Fruit fly (Drosophila melanogaster): ENCODE data around the gene Prp18.
A peak's percentile ranks its signal among the peaks of the same experiment; 100 is the strongest.

Gene Prp18

dm6 chr3R:18997388-18998287 lies 33.4 kb downstream of the Prp18 start:
- TF ChIP-seq tai (GFP tag; optimal IDR thresholded peaks at IDR 0.05) (no peak), dsf (GFP tag; optimal IDR thresholded peaks at IDR 0.05; ENCODE audit: borderline replicate concordance) (no peak), HLH106 (tag; optimal IDR thresholded peaks at IDR 0.05) (no peak), foxo (GFP tag; optimal IDR thresholded peaks at IDR 0.05) (peak in 1 of 2 experiments; percentile 7), Myc (optimal IDR thresholded peaks at IDR 0.05) (no peak), Vsx2 (GFP tag; optimal IDR thresholded peaks at IDR 0.05; ENCODE audit: partially characterized antibody) (no peak), CG9705 (GFP tag; optimal IDR thresholded peaks at IDR 0.05) (no peak), Abd-B (GFP tag; optimal IDR thresholded peaks at IDR 0.05) (no peak), sv (GFP tag; optimal IDR thresholded peaks at IDR 0.05) (peak; percentile 47), woc (GFP tag; optimal IDR thresholded peaks at IDR 0.05) (no peak), N (GFP tag; optimal IDR thresholded peaks at IDR 0.05) (no peak), usp (GFP tag; optimal IDR thresholded peaks at IDR 0.05) (no peak), fru (GFP tag; optimal IDR thresholded peaks at IDR 0.05) (no peak), Mio (GFP tag; optimal IDR thresholded peaks at IDR 0.05) (no peak), br (GFP tag; optimal IDR thresholded peaks at IDR 0.05) (peak; percentile 9), dl (GFP tag; optimal IDR thresholded peaks at IDR 0.05; ENCODE audit: insufficient read depth in 1 of 2, partially characterized antibody in 2 of 2) (no peak), ey (GFP tag; optimal IDR thresholded peaks at IDR 0.05) (no peak), rgr (GFP tag; optimal IDR thresholded peaks at IDR 0.05) (peak; percentile 37), jim (GFP tag; optimal IDR thresholded peaks at IDR 0.05) (no peak), CrebA (GFP tag; optimal IDR thresholded peaks at IDR 0.05; ENCODE audit: borderline replicate concordance) (no peak), brk (GFP tag; optimal IDR thresholded peaks at IDR 0.05) (no peak), h (GFP tag; optimal IDR thresholded peaks at IDR 0.05) (no peak), psq (GFP tag; optimal IDR thresholded peaks at IDR 0.05) (peak; percentile 7), pan (optimal IDR thresholded peaks at IDR 0.05) (no peak), CG32264 (GFP tag; optimal IDR thresholded peaks at IDR 0.05) (no peak), GATAd (GFP tag; optimal IDR thresholded peaks at IDR 0.05) (no peak), OdsH (GFP tag; optimal IDR thresholded peaks at IDR 0.05) (no peak), sage (GFP tag; optimal IDR thresholded peaks at IDR 0.05) (no peak), Dfd (GFP tag; optimal IDR thresholded peaks at IDR 0.05) (no peak), Hnf4 (GFP tag; optimal IDR thresholded peaks at IDR 0.05) (peak; percentile 5)

DNA sequence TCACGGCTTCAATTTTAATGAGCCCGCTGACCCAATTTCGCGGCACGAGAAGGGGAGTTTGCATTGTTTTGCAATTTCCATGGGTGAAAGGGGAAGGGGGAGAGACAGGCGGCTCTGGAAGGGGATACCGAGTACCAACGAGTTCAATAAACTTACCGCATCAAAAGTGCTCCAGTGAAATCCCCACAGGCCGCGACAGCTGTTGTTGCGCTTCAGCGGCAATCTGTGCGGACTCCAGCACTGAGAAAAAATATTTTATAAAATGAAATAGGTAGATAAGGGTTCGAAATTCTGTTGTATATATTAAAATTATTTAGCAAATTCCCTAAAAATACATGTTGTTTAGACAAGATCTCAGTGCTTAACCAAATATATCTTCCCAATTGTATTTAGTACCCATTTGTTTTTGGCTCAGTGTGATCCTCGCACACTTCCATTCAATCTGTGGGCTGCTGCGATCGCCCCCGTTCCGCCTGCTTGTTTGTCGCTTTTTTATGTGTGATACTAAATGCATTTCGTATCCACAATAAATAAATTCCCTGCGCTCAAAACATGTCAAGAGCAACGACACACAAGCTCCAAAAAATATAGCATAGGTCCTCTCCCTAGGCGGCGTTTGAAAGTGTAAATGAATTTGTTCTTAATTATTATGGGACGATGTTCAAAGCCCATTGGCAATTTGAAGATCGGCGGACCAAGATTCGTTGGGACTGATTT lies 35.4 kb downstream of the Prp18 start:
- TF ChIP-seq rgr (GFP tag; optimal IDR thresholded peaks at IDR 0.05): peak; percentile 80
- peak; percentile 51 for TF ChIP-seq sv (GFP tag; optimal IDR thresholded peaks at IDR 0.05)
- no peak for TF ChIP-seq GATAd (GFP tag; optimal IDR thresholded peaks at IDR 0.05)
- no peak for TF ChIP-seq Hr83 (GFP tag; optimal IDR thresholded peaks at IDR 0.05; ENCODE audit: poor library complexity, severe bottlenecking)
- peak; percentile 73 for TF ChIP-seq psq (GFP tag; optimal IDR thresholded peaks at IDR 0.05)
- peak; percentile 50 for TF ChIP-seq Jra (GFP tag; optimal IDR thresholded peaks at IDR 0.05)
- TF ChIP-seq CG32264 (GFP tag; optimal IDR thresholded peaks at IDR 0.05): peak; percentile 54
- no peak for TF ChIP-seq jim (GFP tag; optimal IDR thresholded peaks at IDR 0.05)
- TF ChIP-seq dmrt93B (GFP tag; optimal IDR thresholded peaks at IDR 0.05): peak; percentile 71
- TF ChIP-seq ey (GFP tag; optimal IDR thresholded peaks at IDR 0.05): peak; percentile 81
- TF ChIP-seq Rel (GFP tag; optimal IDR thresholded peaks at IDR 0.05): peak; percentile 12
- TF ChIP-seq Rel (tag; optimal IDR thresholded peaks at IDR 0.05): peak; percentile 73
- no peak for TF ChIP-seq Vsx2 (GFP tag; optimal IDR thresholded peaks at IDR 0.05; ENCODE audit: partially characterized antibody)
- TF ChIP-seq usp (GFP tag; optimal IDR thresholded peaks at IDR 0.05): no peak
- TF ChIP-seq woc (GFP tag; optimal IDR thresholded peaks at IDR 0.05): peak; percentile 62
- peak; percentile 80 for TF ChIP-seq Sp1 (GFP tag; optimal IDR thresholded peaks at IDR 0.05)
- peak; percentile 80 for TF ChIP-seq HLH106 (tag; optimal IDR thresholded peaks at IDR 0.05)
- no peak for TF ChIP-seq Myc (optimal IDR thresholded peaks at IDR 0.05)
- peak; percentile 82 for TF ChIP-seq br (GFP tag; optimal IDR thresholded peaks at IDR 0.05)
- TF ChIP-seq Hnf4 (GFP tag; optimal IDR thresholded peaks at IDR 0.05): peak; percentile 76
- TF ChIP-seq brk (GFP tag; optimal IDR thresholded peaks at IDR 0.05): peak; percentile 72
- peak; percentile 67 for TF ChIP-seq sage (GFP tag; optimal IDR thresholded peaks at IDR 0.05)
- TF ChIP-seq foxo (GFP tag; optimal IDR thresholded peaks at IDR 0.05): peak in 1 of 2 experiments; percentile 84
- TF ChIP-seq dsf (GFP tag; optimal IDR thresholded peaks at IDR 0.05; ENCODE audit: borderline replicate concordance): no peak
- peak; percentile 81 for TF ChIP-seq OdsH (GFP tag; optimal IDR thresholded peaks at IDR 0.05)
- no peak for TF ChIP-seq pan (optimal IDR thresholded peaks at IDR 0.05)
- peak; percentile 52 for TF ChIP-seq tai (GFP tag; optimal IDR thresholded peaks at IDR 0.05)
- peak; percentile 88 for TF ChIP-seq h (GFP tag; optimal IDR thresholded peaks at IDR 0.05)
- TF ChIP-seq fru (GFP tag; optimal IDR thresholded peaks at IDR 0.05): peak; percentile 84
- no peak for TF ChIP-seq Hr78 (GFP tag; optimal IDR thresholded peaks at IDR 0.05)

Data from whole organism, wandering third instar larva.